Worm (Caenorhabditis elegans): Measurements from ENCODE around the gene EEED8.18.

Gene EEED8.18

ce11 chrII:5370641-5371040, 41.8 kb downstream of the EEED8.18 start, which contains the start of gene F09E5.12:
Gene F09E5.12, minus strand, starts transcription at chrII:5370741.
- no peak for TF ChIP-seq pag-3 (tag; optimal IDR thresholded peaks at IDR 0.05; ENCODE audit: borderline replicate concordance, insufficient read depth)

DNA sequence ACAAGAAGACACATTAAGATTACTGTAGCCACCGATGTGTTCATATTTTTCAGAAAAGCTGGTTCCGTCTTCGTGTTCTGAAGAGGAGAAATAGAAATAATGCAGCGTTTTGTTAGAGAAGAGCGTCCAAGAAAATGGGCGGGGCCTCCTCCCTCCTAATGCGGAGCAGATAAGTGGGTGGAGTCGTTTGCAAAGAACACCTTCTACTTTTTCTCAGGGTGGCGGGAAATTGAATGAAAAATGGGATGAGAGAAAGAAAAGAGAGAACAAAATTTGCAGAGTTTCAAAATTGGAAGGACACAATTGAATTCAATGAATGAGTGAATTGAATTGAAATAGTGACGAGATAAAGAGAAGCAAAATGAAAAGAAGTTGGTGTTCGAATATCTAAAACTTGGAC, 46.8 kb downstream of the EEED8.18 start, which contains the start of gene F09E5.16:
F09E5.16 (minus strand) TSS at position 101 of the 400 bp plus-strand sequence.
- TF ChIP-seq zag-1 (tag; optimal IDR thresholded peaks at IDR 0.05) (no peak), efl-1 (optimal IDR thresholded peaks at IDR 0.05) (no peak), efl-1 (GFP tag; optimal IDR thresholded peaks at IDR 0.05 in 1 of 2) (no peak), lin-14 (GFP tag; optimal IDR thresholded peaks at IDR 0.05) (peak; percentile 9)

DNA sequence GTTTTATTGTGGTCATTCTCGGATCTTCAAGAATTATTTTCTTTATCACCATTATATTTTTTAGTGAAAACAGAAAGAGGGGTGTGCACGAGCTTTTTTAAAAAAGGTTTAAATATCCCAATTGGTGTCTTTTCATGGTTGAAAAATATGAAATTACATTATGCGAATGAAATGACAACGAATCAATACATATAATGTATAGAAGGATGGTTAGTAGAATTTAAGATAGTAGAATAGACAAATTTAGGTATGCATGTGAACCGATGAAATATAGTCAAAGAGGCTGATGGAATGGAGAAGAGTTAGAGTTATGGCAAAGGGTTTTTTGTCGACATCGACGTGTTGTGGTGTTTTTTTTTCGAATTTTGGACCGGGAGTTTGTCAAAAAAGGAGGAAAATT, 47.9 kb downstream of the EEED8.18 start:
- TF ChIP-seq nhr-85 (tag) (no peak), dsc-1 (tag; optimal IDR thresholded peaks at IDR 0.05) (no peak), efl-3 (GFP tag; optimal IDR thresholded peaks at IDR 0.05) (no peak), hpl-2 (GFP tag; optimal IDR thresholded peaks at IDR 0.05) (no peak), fos-1 (tag; optimal IDR thresholded peaks at IDR 0.05) (no peak), lin-35 (GFP tag; optimal IDR thresholded peaks at IDR 0.05) (no peak), nhr-90 (tag; optimal IDR thresholded peaks at IDR 0.05; ENCODE audit: poor library complexity) (no peak), sptf-1 (tag; optimal IDR thresholded peaks at IDR 0.05) (no peak), nhr-11 (tag; optimal IDR thresholded peaks at IDR 0.05) (no peak), aly-2 (tag; optimal IDR thresholded peaks at IDR 0.05) (no peak)

Measured in whole organism, L1 larva.